Worm (Caenorhabditis elegans) whole organism, midembryonic: ENCODE measurements around the gene F35C8.8.

Experiments used
- T22C8.4 ChIP-seq: fragments of 200-800 bp; sonication (Bioruptor generic); IDR thresholded peaks from 2 replicates; pipeline ENCODE4 v1.3.6; 2022; ENCODE audit warnings: missing genetic modification characterization, missing compliant biosample characterization
- cog-1 ChIP-seq: sonication (generic microtip); optimal IDR thresholded peaks from 2 replicates; lab custom pipeline; 2016; ENCODE audit warnings: missing genetic modification characterization, missing compliant biosample characterization
- flt-1 ChIP-seq: fragments of 200-800 bp; sonication (Bioruptor generic); IDR thresholded peaks from 2 replicates; pipeline ENCODE4 v1.3.6; 2022; ENCODE audit warnings: missing genetic modification characterization, missing compliant biosample characterization
- klf-2 ChIP-seq: fragments of 200-800 bp; sonication (Bioruptor generic); conservative IDR thresholded peaks from 2 replicates; pipeline ENCODE4 v1.3.6; 2022; ENCODE audit warnings: missing genetic modification reagents, missing genetic modification characterization, missing compliant biosample characterization
- med-1 ChIP-seq: sonication (generic microtip); optimal IDR thresholded peaks from 2 replicates; lab custom pipeline; 2017; ENCODE audit warnings: missing genetic modification characterization, mild to moderate bottlenecking, missing compliant biosample characterization, antibody characterized with exemption, missing genetic modification reagents; ENCODE audit not compliant: insufficient read depth
- ref-1 ChIP-seq: fragments of 200-800 bp; sonication (Bioruptor generic); conservative IDR thresholded peaks from 2 replicates; pipeline ENCODE4 v1.3.6; 2022; ENCODE audit warnings: missing genetic modification reagents, missing genetic modification characterization, missing compliant biosample characterization
- tab-1 ChIP-seq: fragments of 200-800 bp; sonication (Bioruptor generic); IDR thresholded peaks from 2 replicates; pipeline ENCODE4 v1.3.6; 2022; ENCODE audit warnings: missing genetic modification characterization, missing compliant biosample characterization
- ztf-29 ChIP-seq: fragments of 200-800 bp; sonication (Bioruptor generic); IDR thresholded peaks from 2 replicates; pipeline ENCODE4 v1.3.6; 2022; ENCODE audit warnings: missing genetic modification reagents, missing genetic modification characterization, missing compliant biosample characterization

ce11 chrX:5414250-5414649, 41.8 kb upstream of the F35C8.8 start, which contains the start of gene C41A3.2:
- no peak for TF ChIP-seq T22C8.4
- TF ChIP-seq tab-1 (GFP tag; lab: Robert Waterston, UW), result no peak
- TF ChIP-seq flt-1, result no peak
- no peak for TF ChIP-seq med-1 (GFP tag; lab: Kevin White, UChicago)
- no peak for TF ChIP-seq cog-1 (tag; lab: Kevin White, UChicago)
- TF ChIP-seq ztf-29 (GFP tag; lab: Robert Waterston, UW), result no peak
- no peak for TF ChIP-seq ref-1
- TF ChIP-seq klf-2 (GFP tag; lab: Robert Waterston, UW), result no peak
